Fruit fly (Drosophila melanogaster) whole organism, embryonic: ENCODE results near the gene Usp14.

Experiments
- CG11504 ChIP-seq: fragments of 200-800 bp; sonication (Bioruptor generic); optimal IDR thresholded peaks from 3 replicates; lab custom pipeline; 2019; ENCODE audit warnings: missing biosample characterization, mild to moderate bottlenecking, missing genetic modification characterization, moderate library complexity
- CG13424 ChIP-seq: fragments of 200-800 bp; sonication (Bioruptor generic); optimal IDR thresholded peaks from 2 replicates; lab custom pipeline; 2019; ENCODE audit warnings: missing biosample characterization, mild to moderate bottlenecking, missing genetic modification characterization, moderate library complexity
- CG15696 ChIP-seq: fragments of 200-800 bp; sonication (Bioruptor generic); optimal IDR thresholded peaks from 2 replicates; lab custom pipeline; 2019; ENCODE audit warnings: missing biosample characterization, mild to moderate bottlenecking, missing genetic modification characterization, moderate library complexity
- CG6254 ChIP-seq: fragments of 200-800 bp; sonication (Bioruptor generic); optimal IDR thresholded peaks from 3 replicates; lab custom pipeline; 2017; ENCODE audit warnings: mild to moderate bottlenecking, missing biosample characterization, missing genetic modification reagents, missing genetic modification characterization
- CG8359 ChIP-seq: fragments of 200-800 bp; sonication (Bioruptor generic); optimal IDR thresholded peaks from 2 replicates; lab custom pipeline; 2017; ENCODE audit warnings: missing biosample characterization, mild to moderate bottlenecking, missing genetic modification characterization, borderline replicate concordance
- Dip3 ChIP-seq: fragments of 200-800 bp; sonication (Bioruptor generic); optimal IDR thresholded peaks from 3 replicates; lab custom pipeline; 2016; ENCODE audit warnings: missing biosample characterization, missing genetic modification characterization
- Elba2 ChIP-seq: fragments of 200-800 bp; sonication (Bioruptor generic); optimal IDR thresholded peaks from 3 replicates; lab custom pipeline; 2016; ENCODE audit warnings: missing biosample characterization, missing genetic modification characterization
- HLH3B ChIP-seq: fragments of 200-800 bp; sonication (Bioruptor generic); IDR thresholded peaks from 2 replicates; pipeline ENCODE4 v1.3.6; 2022; ENCODE audit warnings: missing biosample characterization, missing genetic modification characterization
- bsh ChIP-seq, 2 experiments: fragments of 200-800 bp; sonication (Bioruptor generic); optimal IDR thresholded peaks; 2 replicates each; lab custom pipeline; 2017 to 2018; ENCODE audit warnings: mild to moderate bottlenecking in 2 of 2, missing biosample characterization in 2 of 2, missing genetic modification characterization in 2 of 2, moderate library complexity in 1 of 2
- slou ChIP-seq: fragments of 200-800 bp; sonication (Bioruptor generic); optimal IDR thresholded peaks from 3 replicates; lab custom pipeline; 2016; ENCODE audit warnings: missing biosample characterization, missing genetic modification characterization
- sr ChIP-seq: fragments of 200-800 bp; sonication (Bioruptor generic); IDR thresholded peaks from 3 replicates; pipeline ENCODE4 v1.3.6; 2022; ENCODE audit warnings: missing biosample characterization, missing genetic modification characterization

Gene Usp14

DNA sequence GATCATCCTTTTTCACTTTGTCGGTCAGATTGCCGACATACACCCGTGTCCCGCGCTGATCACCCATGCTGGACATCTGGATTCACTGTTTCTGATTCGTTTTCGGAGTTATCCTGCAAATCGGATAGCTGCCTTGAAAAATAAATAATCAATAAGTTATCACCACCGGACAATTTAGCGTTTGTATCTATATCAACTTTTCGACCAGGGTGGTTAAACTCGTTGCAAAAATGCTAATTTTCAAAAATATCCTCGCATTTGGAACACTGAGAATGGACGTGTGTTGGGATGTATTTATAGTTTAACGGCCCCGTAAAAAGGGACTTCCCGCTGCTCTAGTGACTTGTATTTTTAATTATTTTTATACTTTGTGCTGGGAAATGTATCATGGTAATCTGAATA is 50.9 kb downstream of the Usp14 start, which contains the start of gene Rsf1 (continued):
- TF ChIP-seq Dip3 (GFP tag; lab: Kevin White, UChicago) (no peak), sr (GFP tag; lab: Robert Waterston, UW) (no peak), CG15696 (tag; lab: Kevin White, UChicago) (no peak), slou (GFP tag; lab: Kevin White, UChicago) (no peak), CG11504 (no peak), CG6254 (GFP tag; lab: Kevin White, UChicago) (no peak), Elba2 (GFP tag; lab: Kevin White, UChicago) (no peak), CG13424 (tag; lab: Kevin White, UChicago) (no peak), bsh (GFP tag; optimal IDR thresholded peaks at IDR 0.05; lab: Kevin White, UChicago) (no peak), HLH3B (no peak), CG8359 (GFP tag; lab: Kevin White, UChicago) (no peak)
- TF ChIP-seq, all 482 proteins: peak for 24
